Worm (Caenorhabditis elegans): ENCODE results near the gene srz-99.

DNA sequence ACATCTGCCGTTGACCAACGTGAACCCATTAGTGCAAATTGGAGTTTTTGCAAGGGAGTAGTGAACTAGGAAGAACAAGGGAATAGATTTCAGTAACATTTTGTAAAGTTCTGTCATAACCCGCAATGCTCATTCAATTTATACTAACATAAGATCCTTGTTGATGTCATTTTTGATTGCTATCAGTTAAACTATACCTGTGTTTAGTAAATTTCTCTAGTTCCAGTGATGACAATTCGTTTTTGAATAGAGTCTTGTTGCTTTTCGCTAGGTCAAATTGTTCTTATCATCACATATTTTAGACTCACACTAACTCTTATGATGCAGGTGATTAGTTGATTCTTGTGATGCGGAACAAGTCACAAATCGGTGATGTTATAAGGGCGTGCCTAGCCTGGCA is 23.5 kb upstream of the srz-99 start, which contains the start of gene clec-9:
- no peak for TF ChIP-seq ceh-82 (tag; optimal IDR thresholded peaks at IDR 0.05)
- TF ChIP-seq nhr-28 (tag; optimal IDR thresholded peaks at IDR 0.05) = no peak
- TF ChIP-seq F16B12.6 (tag; optimal IDR thresholded peaks at IDR 0.05) = no peak
- TF ChIP-seq C34B4.2 (tag; optimal IDR thresholded peaks at IDR 0.05) = no peak
- no peak for TF ChIP-seq aly-2 (tag; optimal IDR thresholded peaks at IDR 0.05)
- TF ChIP-seq alr-1 (tag; optimal IDR thresholded peaks at IDR 0.05; ENCODE audit: borderline replicate concordance) = no peak
- TF ChIP-seq nhr-77 (tag; optimal IDR thresholded peaks at IDR 0.05) = no peak
- TF ChIP-seq mab-9 (GFP tag; IDR thresholded peaks at IDR 0.05) = no peak
- no peak for TF ChIP-seq elt-2 (tag; optimal IDR thresholded peaks at IDR 0.05)
- no peak for TF ChIP-seq pag-3 (tag; optimal IDR thresholded peaks at IDR 0.05; ENCODE audit: borderline replicate concordance, insufficient read depth)
- TF ChIP-seq efl-3 (GFP tag; optimal IDR thresholded peaks at IDR 0.05) = no peak
- TF ChIP-seq nhr-11 (tag; optimal IDR thresholded peaks at IDR 0.05) = no peak
- no peak for TF ChIP-seq pqm-1 (tag; optimal IDR thresholded peaks at IDR 0.05)
- no peak for TF ChIP-seq snpc-4 (tag; optimal IDR thresholded peaks at IDR 0.05)

Data from whole organism, L1 larva.